Worm (Caenorhabditis elegans) whole organism, mixed stage, embryonic: ENCODE measurements around the gene fbxc-30.

Source experiments
- M03D4.4 ChIP-seq: sonication (generic microtip); optimal IDR thresholded peaks from 2 replicates; lab custom pipeline; 2017; ENCODE audit warnings: mild to moderate bottlenecking, missing genetic modification characterization, missing compliant biosample characterization
- bed-3 ChIP-seq: fragments of 200-800 bp; sonication (Bioruptor generic); optimal IDR thresholded peaks from 3 replicates; lab custom pipeline; 2018; ENCODE audit warnings: mild to moderate bottlenecking, missing genetic modification characterization, moderate library complexity, missing compliant biosample characterization
- ceh-39 ChIP-seq: fragments of 150-350 bp; optimal IDR thresholded peaks from 2 replicates; lab custom pipeline; 2014; ENCODE audit warnings: missing biosample characterization, missing genetic modification characterization
- ceh-43 ChIP-seq: fragments of 200-800 bp; sonication (Bioruptor generic); optimal IDR thresholded peaks from 2 replicates; lab custom pipeline; 2018; ENCODE audit warnings: mild to moderate bottlenecking, missing genetic modification characterization, moderate library complexity, missing compliant biosample characterization
- ceh-83 ChIP-seq: fragments of 200-800 bp; sonication (Bioruptor generic); optimal IDR thresholded peaks from 2 replicates; lab custom pipeline; 2018; ENCODE audit warnings: mild to moderate bottlenecking, missing genetic modification characterization, missing compliant biosample characterization
- ces-1 ChIP-seq: fragments of 150-350 bp; optimal IDR thresholded peaks from 2 replicates; lab custom pipeline; 2014; ENCODE audit warnings: missing biosample characterization, missing genetic modification reagents, missing genetic modification characterization
- cnd-1 ChIP-seq: fragments of 200-800 bp; sonication (Bioruptor generic); optimal IDR thresholded peaks from 2 replicates; lab custom pipeline; 2018; ENCODE audit warnings: mild to moderate bottlenecking, missing genetic modification characterization, missing compliant biosample characterization
- drap-1 ChIP-seq: fragments of 200-800 bp; sonication (Bioruptor generic); optimal IDR thresholded peaks from 3 replicates; lab custom pipeline; 2018; ENCODE audit warnings: mild to moderate bottlenecking, missing genetic modification characterization, missing compliant biosample characterization
- elt-1 ChIP-seq: sonication (generic microtip); optimal IDR thresholded peaks from 2 replicates; lab custom pipeline; 2017; ENCODE audit warnings: missing genetic modification characterization, mild to moderate bottlenecking, missing compliant biosample characterization, antibody characterized with exemption, moderate library complexity, borderline replicate concordance; ENCODE audit not compliant: insufficient read depth
- elt-3 ChIP-seq: fragments of 150-350 bp; optimal IDR thresholded peaks from 2 replicates; lab custom pipeline; 2014; ENCODE audit warnings: missing biosample characterization, missing genetic modification characterization
- flh-1 ChIP-seq: fragments of 200-800 bp; sonication (Bioruptor generic); optimal IDR thresholded peaks from 2 replicates; lab custom pipeline; 2018; ENCODE audit warnings: mild to moderate bottlenecking, missing genetic modification characterization, moderate library complexity, missing compliant biosample characterization
- ham-2 ChIP-seq: fragments of 200-800 bp; sonication (Bioruptor generic); optimal IDR thresholded peaks from 2 replicates; lab custom pipeline; 2018; ENCODE audit warnings: mild to moderate bottlenecking, missing genetic modification characterization, missing compliant biosample characterization
- lin-13 ChIP-seq: fragments of 150-350 bp; optimal IDR thresholded peaks from 2 replicates; lab custom pipeline; 2014; ENCODE audit warnings: missing biosample characterization, missing genetic modification characterization
- lin-32 ChIP-seq: fragments of 200-800 bp; sonication (Bioruptor generic); optimal IDR thresholded peaks from 2 replicates; lab custom pipeline; 2018; ENCODE audit warnings: mild to moderate bottlenecking, missing genetic modification characterization, missing compliant biosample characterization
- lsy-2 ChIP-seq: fragments of 150-350 bp; optimal IDR thresholded peaks from 2 replicates; lab custom pipeline; 2014; ENCODE audit warnings: missing biosample characterization, missing genetic modification characterization
- mab-5 ChIP-seq: fragments of 150-350 bp; optimal IDR thresholded peaks from 2 replicates; lab custom pipeline; 2014; ENCODE audit warnings: missing biosample characterization, missing genetic modification characterization
- mep-1 ChIP-seq: fragments of 150-350 bp; optimal IDR thresholded peaks from 2 replicates; lab custom pipeline; 2017; ENCODE audit warnings: missing biosample characterization, missing genetic modification reagents, missing genetic modification characterization, inconsistent platforms
- mls-2 ChIP-seq: sonication (generic microtip); optimal IDR thresholded peaks from 2 replicates; lab custom pipeline; 2016; ENCODE audit warnings: mild to moderate bottlenecking, missing genetic modification characterization, moderate library complexity, missing compliant biosample characterization
- nhr-12 ChIP-seq: fragments of 150-350 bp; optimal IDR thresholded peaks from 2 replicates; lab custom pipeline; 2014; ENCODE audit warnings: missing biosample characterization, missing genetic modification characterization
- nhr-2 ChIP-seq: fragments of 150-350 bp; optimal IDR thresholded peaks from 2 replicates; lab custom pipeline; 2014; ENCODE audit warnings: missing biosample characterization, missing genetic modification characterization
- nhr-28 ChIP-seq: fragments of 150-350 bp; optimal IDR thresholded peaks from 2 replicates; lab custom pipeline; 2014; ENCODE audit warnings: missing biosample characterization, missing genetic modification characterization
- nhr-76 ChIP-seq: sonication (generic microtip); optimal IDR thresholded peaks from 2 replicates; lab custom pipeline; 2017; ENCODE audit warnings: missing biosample characterization, missing genetic modification characterization
- pha-4 ChIP-seq: fragments of 150-350 bp; optimal IDR thresholded peaks from 2 replicates; lab custom pipeline; 2018; ENCODE audit warnings: missing biosample characterization, missing genetic modification reagents, missing genetic modification characterization
- sem-2 ChIP-seq: fragments of 200-800 bp; sonication (Bioruptor generic); optimal IDR thresholded peaks from 2 replicates; lab custom pipeline; 2018; ENCODE audit warnings: mild to moderate bottlenecking, missing genetic modification characterization, missing compliant biosample characterization
- snpc-4 ChIP-seq: fragments of 150-350 bp; optimal IDR thresholded peaks from 2 replicates; lab custom pipeline; 2014; ENCODE audit warnings: missing biosample characterization, missing genetic modification characterization
- sptf-1 ChIP-seq: sonication (generic microtip); optimal IDR thresholded peaks from 2 replicates; lab custom pipeline; 2017; ENCODE audit warnings: mild to moderate bottlenecking, missing genetic modification characterization, moderate library complexity, missing compliant biosample characterization
- tbx-8 ChIP-seq: fragments of 200-800 bp; sonication (Bioruptor generic); optimal IDR thresholded peaks from 2 replicates; lab custom pipeline; 2018; ENCODE audit warnings: mild to moderate bottlenecking, missing genetic modification characterization, moderate library complexity, missing compliant biosample characterization
- unc-39 ChIP-seq: fragments of 150-350 bp; optimal IDR thresholded peaks from 2 replicates; lab custom pipeline; 2014; ENCODE audit warnings: missing biosample characterization, missing genetic modification characterization
- unc-62 ChIP-seq: fragments of 150-350 bp; optimal IDR thresholded peaks from 2 replicates; lab custom pipeline; 2014; ENCODE audit warnings: missing biosample characterization, missing genetic modification reagents, missing genetic modification characterization
- zip-8 ChIP-seq: fragments of 150-350 bp; optimal IDR thresholded peaks from 2 replicates; lab custom pipeline; 2014; ENCODE audit warnings: missing biosample characterization, missing genetic modification characterization
- ztf-11 ChIP-seq: fragments of 150-350 bp; optimal IDR thresholded peaks from 2 replicates; lab custom pipeline; 2014; ENCODE audit warnings: missing biosample characterization, missing genetic modification characterization

The fbxc-30 gene

ce11 chrII:937265-937664 is 19.8 kb downstream of the fbxc-30 start:
- TF ChIP-seq bed-3 (GFP tag; lab: Kevin White, UChicago) (no peak), nhr-2 (tag; lab: Kevin White, UChicago) (peak; percentile 90), zip-8 (tag; lab: Kevin White, UChicago) (peak; percentile 64), ceh-83 (GFP tag; lab: Kevin White, UChicago) (no peak), cnd-1 (tag; lab: Kevin White, UChicago) (peak; percentile 71), sem-2 (GFP tag; lab: Kevin White, UChicago) (no peak), mep-1 (tag; lab: Kevin White, UChicago) (no peak), lin-32 (GFP tag; lab: Kevin White, UChicago) (peak; percentile 46), ham-2 (GFP tag; lab: Kevin White, UChicago) (no peak)

- no peak for TF ChIP-seq elt-1 (tag; lab: Kevin White, UChicago)
- TF ChIP-seq unc-62 (GFP tag; lab: Kevin White, UChicago) = no peak
- no peak for TF ChIP-seq ceh-83 (GFP tag; lab: Kevin White, UChicago)
- no peak for TF ChIP-seq M03D4.4 (tag; lab: Kevin White, UChicago)
- no peak for TF ChIP-seq sptf-1 (tag; lab: Kevin White, UChicago)
- TF ChIP-seq nhr-2 (tag; lab: Kevin White, UChicago) = no peak
Observed at ce11 chrII:938549-938948, 21.1 kb downstream of the fbxc-30 start, which contains the start of gene R07C3.3. Gene R07C3.3 (plus strand): TSS chrII:938849.

ce11 chrII:940779-941178 is 23.4 kb downstream of the fbxc-30 start, which contains the start of gene fbxc-36:
Gene fbxc-36 (plus strand): TSS chrII:940983.
- TF ChIP-seq ceh-39 (tag; lab: Kevin White, UChicago) (peak; percentile 12), snpc-4 (tag; lab: Kevin White, UChicago) (no peak), sem-2 (GFP tag; lab: Kevin White, UChicago) (no peak), mls-2 (tag; lab: Kevin White, UChicago) (no peak), zip-8 (tag; lab: Kevin White, UChicago) (no peak), ces-1 (GFP tag; lab: Kevin White, UChicago) (no peak), ztf-11 (tag; lab: Kevin White, UChicago) (no peak), M03D4.4 (tag; lab: Kevin White, UChicago) (no peak), unc-62 (GFP tag; lab: Kevin White, UChicago) (no peak), lin-13 (tag; lab: Kevin White, UChicago) (no peak), drap-1 (no peak), nhr-12 (peak; percentile 41), tbx-8 (GFP tag; lab: Kevin White, UChicago) (no peak), unc-39 (tag; lab: Kevin White, UChicago) (no peak), ceh-43 (no peak), pha-4 (tag; lab: Kevin White, UChicago) (no peak), elt-1 (tag; lab: Kevin White, UChicago) (no peak), ceh-83 (GFP tag; lab: Kevin White, UChicago) (no peak), elt-3 (tag; lab: Kevin White, UChicago) (no peak), flh-1 (no peak), mab-5 (no peak), nhr-2 (tag; lab: Kevin White, UChicago) (peak; percentile 60), ham-2 (GFP tag; lab: Kevin White, UChicago) (no peak), lin-32 (GFP tag; lab: Kevin White, UChicago) (no peak), cnd-1 (tag; lab: Kevin White, UChicago) (peak; percentile 14), lsy-2 (tag; lab: Kevin White, UChicago) (no peak), sptf-1 (tag; lab: Kevin White, UChicago) (peak; percentile 45), mep-1 (tag; lab: Kevin White, UChicago) (no peak), nhr-28 (tag; lab: Kevin White, UChicago) (no peak), nhr-76 (tag; lab: Kevin White, UChicago) (no peak)
- TF ChIP-seq, all 35 proteins: peak for 5

ce11 chrII:943773-944172 is 26.3 kb downstream of the fbxc-30 start, which contains the start of gene clec-43:
Gene clec-43 (plus strand): TSS chrII:944066.
- no peak for TF ChIP-seq ham-2 (GFP tag; lab: Kevin White, UChicago)
- TF ChIP-seq unc-62 (GFP tag; lab: Kevin White, UChicago) = no peak
- no peak for TF ChIP-seq sem-2 (GFP tag; lab: Kevin White, UChicago)
- TF ChIP-seq unc-39 (tag; lab: Kevin White, UChicago) = no peak
- no peak for TF ChIP-seq ces-1 (GFP tag; lab: Kevin White, UChicago)
- TF ChIP-seq M03D4.4 (tag; lab: Kevin White, UChicago) = no peak
